Fruit fly (Drosophila melanogaster): ENCODE data around the gene CG9521.
A peak's percentile ranks its signal among the peaks of the same experiment; 100 is the strongest.

dm6 chrX:14839047-14839446, 14.0 kb downstream of the CG9521 start, which contains the start of the genes CG32590 and Flo2:
- peak; percentile 38 for TF ChIP-seq CG9948 (tag; optimal IDR thresholded peaks at IDR 0.05)
- no peak for TF ChIP-seq Pif1B (GFP tag; optimal IDR thresholded peaks at IDR 0.05)
- TF ChIP-seq EcR (GFP tag; optimal IDR thresholded peaks at IDR 0.05) = no peak
- TF ChIP-seq Snoo (tag; optimal IDR thresholded peaks at IDR 0.05) = peak; percentile 10
- peak; percentile 81 for TF ChIP-seq CG32121 (GFP tag; IDR thresholded peaks at IDR 0.05)
- TF ChIP-seq Pif1A (GFP tag; optimal IDR thresholded peaks at IDR 0.05) = peak; percentile 51
- TF ChIP-seq Ets98B (GFP tag; IDR thresholded peaks at IDR 0.05) = peak; percentile 77
- TF ChIP-seq CG4496 (GFP tag; IDR thresholded peaks at IDR 0.05) = peak; percentile 80

All from whole organism, pupa.